Worm (Caenorhabditis elegans): ENCODE data around the gene K05F1.13.

ce11 chrII:5799553-5799952, 10.6 kb downstream of the K05F1.13 start, which contains the start of gene K05F1.8:
- no peak for TF ChIP-seq snpc-4 (tag; optimal IDR thresholded peaks at IDR 0.05)
- no peak for TF ChIP-seq lsy-2 (tag; optimal IDR thresholded peaks at IDR 0.05)
- no peak for TF ChIP-seq unc-62 (GFP tag; optimal IDR thresholded peaks at IDR 0.05)
- TF ChIP-seq egl-27 (tag; optimal IDR thresholded peaks at IDR 0.05) = no peak
- TF ChIP-seq nhr-11 (tag; optimal IDR thresholded peaks at IDR 0.05) = no peak
- no peak for TF ChIP-seq nhr-21 (tag; optimal IDR thresholded peaks at IDR 0.05)
- no peak for TF ChIP-seq ZK546.5 (tag; optimal IDR thresholded peaks at IDR 0.05)
- TF ChIP-seq ztf-11 (tag; optimal IDR thresholded peaks at IDR 0.05) = no peak
- no peak for TF ChIP-seq aly-2 (tag; optimal IDR thresholded peaks at IDR 0.05)
- no peak for TF ChIP-seq lin-11 (tag; optimal IDR thresholded peaks at IDR 0.05)
- TF ChIP-seq zag-1 (tag; optimal IDR thresholded peaks at IDR 0.05) = no peak
- TF ChIP-seq ama-1 (optimal IDR thresholded peaks at IDR 0.05) = no peak
